Worm (Caenorhabditis elegans): Measurements from ENCODE around the gene msp-33.
A peak's percentile ranks its signal among the peaks of the same experiment; 100 is the strongest.

Gene msp-33

DNA sequence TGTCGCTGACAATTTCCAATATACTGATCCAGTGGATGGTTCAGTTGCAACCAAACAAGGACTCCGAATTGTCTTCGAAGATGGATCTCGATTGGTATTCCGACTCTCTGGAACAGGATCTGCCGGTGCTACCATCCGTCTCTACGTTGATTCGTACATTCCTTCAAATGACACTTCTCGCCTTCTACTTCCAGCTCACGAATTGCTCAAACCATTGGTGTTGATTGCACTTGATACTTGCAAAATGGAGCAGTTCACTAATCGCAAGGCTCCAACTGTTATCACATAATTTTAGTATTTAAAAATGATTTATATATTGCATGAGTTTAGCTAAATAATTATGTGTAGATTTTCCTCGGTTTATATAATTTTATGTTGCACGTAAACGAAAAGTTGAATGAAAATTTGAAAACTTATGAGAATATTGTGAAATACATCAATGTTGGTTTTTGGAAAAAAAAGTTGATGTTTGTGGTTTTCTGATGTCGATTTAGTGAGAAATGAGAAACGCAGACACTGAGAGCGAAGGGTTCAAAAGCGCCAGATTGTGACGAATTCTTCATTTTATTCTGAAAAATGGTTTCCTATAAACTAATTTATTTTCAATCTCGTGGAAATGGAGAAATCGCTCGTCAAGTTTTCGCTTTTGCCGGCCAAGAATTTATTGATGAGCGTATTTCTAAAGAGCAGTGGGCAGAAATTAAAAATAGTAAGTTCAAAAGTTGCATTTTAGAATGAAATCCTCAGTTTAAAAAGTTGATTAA is 1.3 kb downstream of the msp-33 start, which contains the start of gene gst-9 (continued):
- no peak for TF ChIP-seq ceh-44 (GFP tag; IDR thresholded peaks at IDR 0.05)
- TF ChIP-seq mxl-2 (GFP tag; conservative IDR thresholded peaks at IDR 0.05): 0 out of 2 replicates have a peak, but pooled peaks have one; percentile 28
- no peak for TF ChIP-seq nhr-76 (tag; optimal IDR thresholded peaks at IDR 0.05)
- TF ChIP-seq cey-2 (tag; optimal IDR thresholded peaks at IDR 0.05; ENCODE audit: borderline replicate concordance, insufficient read depth): no peak
- TF ChIP-seq nhr-10 (tag; optimal IDR thresholded peaks at IDR 0.05): no peak
- TF ChIP-seq T26A8.4 (GFP tag; IDR thresholded peaks at IDR 0.05): peak; percentile 48; the same call in 1 of the 2 replicates
- no peak for TF ChIP-seq daf-8 (GFP tag; IDR thresholded peaks at IDR 0.05)
- no peak for TF ChIP-seq zfp-2 (tag; optimal IDR thresholded peaks at IDR 0.05)
- TF ChIP-seq daf-16 (GFP tag; optimal IDR thresholded peaks at IDR 0.05): no peak
- TF ChIP-seq daf-16 (tag; optimal IDR thresholded peaks at IDR 0.05): peak; percentile 59
- no peak for TF ChIP-seq jun-1 (tag; optimal IDR thresholded peaks at IDR 0.05)
- TF ChIP-seq snpc-4 (tag; optimal IDR thresholded peaks at IDR 0.05): no peak
- TF ChIP-seq mdt-29 (GFP tag; IDR thresholded peaks at IDR 0.05): peak; percentile 39; the same call in 1 of the 2 replicates
- TF ChIP-seq lin-13 (GFP tag; optimal IDR thresholded peaks at IDR 0.05): peak; percentile 57
- no peak for TF ChIP-seq unc-39 (tag; optimal IDR thresholded peaks at IDR 0.05)
- TF ChIP-seq spr-3 (GFP tag; optimal IDR thresholded peaks at IDR 0.05): peak; percentile 25
- no peak for TF ChIP-seq mes-2 (tag; optimal IDR thresholded peaks at IDR 0.05; ENCODE audit: poor library complexity, severe bottlenecking)
- TF ChIP-seq ces-1 (GFP tag; optimal IDR thresholded peaks at IDR 0.05): no peak
- TF ChIP-seq Y5F2A.4 (GFP tag; optimal IDR thresholded peaks at IDR 0.05): peak; percentile 17
- TF ChIP-seq lin-39 (tag; optimal IDR thresholded peaks at IDR 0.05): no peak
- no peak for TF ChIP-seq F44E2.7 (GFP tag; IDR thresholded peaks at IDR 0.05)
- TF ChIP-seq hif-1 (tag; optimal IDR thresholded peaks at IDR 0.05): no peak
- no peak for TF ChIP-seq F10B5.3 (tag; optimal IDR thresholded peaks at IDR 0.05)
- no peak for TF ChIP-seq daf-12 (tag; optimal IDR thresholded peaks at IDR 0.05)
- peak; percentile 23; the same call in 1 of the 2 replicates for TF ChIP-seq madf-9 (GFP tag; conservative IDR thresholded peaks at IDR 0.05)
- TF ChIP-seq lin-38 (GFP tag; IDR thresholded peaks at IDR 0.05): peak; percentile 48
- peak; percentile 13 for TF ChIP-seq T20F7.1 (GFP tag; optimal IDR thresholded peaks at IDR 0.05)
- no peak; the same call in 1 of the 2 replicates for TF ChIP-seq Y75B8A.6 (GFP tag; IDR thresholded peaks at IDR 0.05)
- TF ChIP-seq nhr-77 (tag; optimal IDR thresholded peaks at IDR 0.05): no peak
- TF ChIP-seq ZK546.5 (tag; optimal IDR thresholded peaks at IDR 0.05): no peak
- peak; percentile 92 for TF ChIP-seq zfp-3 (GFP tag; conservative IDR thresholded peaks at IDR 0.05)
- TF ChIP-seq zip-2 (tag; optimal IDR thresholded peaks at IDR 0.05): no peak
- peak in 1 of 2 experiments; percentile 84 for TF ChIP-seq unc-62 (GFP tag; optimal IDR thresholded peaks at IDR 0.05 in 1 of 2)
- no peak for TF ChIP-seq unc-62 (tag; optimal IDR thresholded peaks at IDR 0.05)
- no peak for TF ChIP-seq set-16 (GFP tag; IDR thresholded peaks at IDR 0.05)
- TF ChIP-seq pha-4 (GFP tag; IDR thresholded peaks at IDR 0.05): 0 out of 2 replicates have a peak, but pooled peaks have one; percentile 52
- no peak for TF ChIP-seq pha-4 (tag; optimal IDR thresholded peaks at IDR 0.05)
- 0 out of 2 replicates have a peak, but pooled peaks have one; percentile 64 for TF ChIP-seq nhr-42 (GFP tag; IDR thresholded peaks at IDR 0.05)
- peak; percentile 65 for TF ChIP-seq aha-1 (tag)
- no peak for TF ChIP-seq lir-3 (tag; optimal IDR thresholded peaks at IDR 0.05)
- no peak for TF ChIP-seq nhr-237 (tag; optimal IDR thresholded peaks at IDR 0.05)

Measured in whole organism, L4 larva.